Fruit fly (Drosophila melanogaster) S2 (cell line): Measurements from ENCODE around the gene robo2.

Source experiments
- CG8478 ChIP-seq: fragments of >200 bp; optimal IDR thresholded peaks from 2 replicates; lab custom pipeline; 2018
- CTCF ChIP-seq, 2 experiments: fragments of >200 bp; optimal IDR thresholded peaks; 2 replicates each; lab custom pipeline; 2018

- TF ChIP-seq CG8478 (lab: Kevin White, UChicago): no peak
- no peak for TF ChIP-seq CTCF (optimal IDR thresholded peaks at IDR 0.05; lab: Kevin White, UChicago)
Observed at dm6 chr2L:1390271-1390670, 30.0 kb downstream of the robo2 start.
